Worm (Caenorhabditis elegans): Measurements from ENCODE around the gene sos-1.
A peak's percentile ranks its signal among the peaks of the same experiment; 100 is the strongest.
"Not testable (repeated sequence)": the region's sequence is repeated elsewhere in the genome, so short reads cannot be mapped to it uniquely, and the experiment has no call there.

sos-1 gene

ce11 chrV:4483049-4483507, 66.0 kb downstream of the sos-1 start, which contains the start of gene exc-15:
TSS of gene exc-15 (plus strand) at chrV:4483459.
- TF ChIP-seq ceh-16 (tag; optimal IDR thresholded peaks at IDR 0.05) (no peak), nhr-43 (tag; optimal IDR thresholded peaks at IDR 0.05; ENCODE audit: poor library complexity, severe bottlenecking) (peak; percentile 24), pqm-1 (tag; optimal IDR thresholded peaks at IDR 0.05) (peak; percentile 48), elt-2 (tag; optimal IDR thresholded peaks at IDR 0.05) (peak; percentile 91), nhr-23 (tag; optimal IDR thresholded peaks at IDR 0.05) (peak; percentile 25), pha-4 (tag; optimal IDR thresholded peaks at IDR 0.05) (peak; percentile 18), ceh-28 (tag; optimal IDR thresholded peaks at IDR 0.05) (peak; percentile 11), fkh-10 (GFP tag; optimal IDR thresholded peaks at IDR 0.05) (no peak)

DNA sequence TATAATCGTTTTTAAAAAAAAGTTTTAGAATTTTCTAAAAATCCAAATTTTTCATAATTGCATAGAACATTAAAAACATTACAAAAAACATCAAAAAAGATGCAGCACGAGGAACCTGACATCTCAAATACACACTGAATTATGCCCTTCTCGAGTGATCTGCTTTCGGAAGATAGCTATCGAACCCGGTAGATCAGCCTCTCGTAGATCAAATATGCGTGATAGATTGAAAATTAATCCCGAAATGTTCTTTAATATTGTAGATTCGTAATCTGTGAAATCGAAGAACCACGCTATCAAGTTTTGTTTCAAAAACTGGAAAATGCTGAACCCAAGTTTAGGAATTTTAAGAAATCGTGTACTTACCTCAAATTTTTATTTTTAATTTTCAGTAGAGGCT, 67.3 kb downstream of the sos-1 start:
- no peak for TF ChIP-seq ceh-28 (tag; optimal IDR thresholded peaks at IDR 0.05)
- peak; percentile 53 for TF ChIP-seq elt-1 (tag; optimal IDR thresholded peaks at IDR 0.05)

- TF ChIP-seq nhr-76, pha-4, daf-12 (tag; optimal IDR thresholded peaks at IDR 0.05): not testable (repeated sequence)
These were observed 74.5 kb downstream of the sos-1 start, which contains the start of gene str-35 for ce11 chrV:4474543-4474942. TSS of gene str-35 (plus strand) at chrV:4474843.

ce11 chrV:4471065-4471464, 78.0 kb downstream of the sos-1 start, which contains the start of gene T08H10.3:
TSS of gene T08H10.3 (plus strand) at chrV:4471365.
- TF ChIP-seq ceh-16 (tag; optimal IDR thresholded peaks at IDR 0.05) (no peak), tbx-2 (tag; optimal IDR thresholded peaks at IDR 0.05) (no peak)
